Fruit fly (Drosophila melanogaster) whole organism, embryonic: ENCODE results near the gene CG10431.

Experiments
- Atf6 ChIP-seq: fragments of 200-800 bp; sonication (Bioruptor generic); IDR thresholded peaks from 2 replicates; pipeline ENCODE4 v1.3.6; 2022; ENCODE audit warnings: missing biosample characterization, missing genetic modification characterization
- C15 ChIP-seq: fragments of 200-800 bp; sonication (Bioruptor generic); IDR thresholded peaks from 3 replicates; pipeline ENCODE4 v1.3.6; 2022; ENCODE audit warnings: missing biosample characterization, missing genetic modification characterization
- CG10321 ChIP-seq: fragments of 200-800 bp; sonication (Bioruptor generic); IDR thresholded peaks from 2 replicates; pipeline ENCODE4 v1.3.6; 2022; ENCODE audit warnings: missing biosample characterization, missing genetic modification characterization
- CG10654 ChIP-seq: fragments of 200-800 bp; sonication (Bioruptor generic); optimal IDR thresholded peaks from 2 replicates; lab custom pipeline; 2016; ENCODE audit warnings: missing biosample characterization, missing genetic modification characterization
- CG10979 ChIP-seq: fragments of 200-800 bp; sonication (Bioruptor generic); optimal IDR thresholded peaks from 2 replicates; lab custom pipeline; 2018; ENCODE audit warnings: missing biosample characterization, mild to moderate bottlenecking, missing genetic modification characterization, moderate library complexity
- CG11695 ChIP-seq: fragments of 200-800 bp; sonication (Bioruptor generic); IDR thresholded peaks from 3 replicates; pipeline ENCODE4 v1.3.6; 2022; ENCODE audit warnings: missing biosample characterization, missing genetic modification characterization
- CG12659 ChIP-seq: fragments of 200-800 bp; sonication (Bioruptor generic); optimal IDR thresholded peaks from 3 replicates; lab custom pipeline; 2017; ENCODE audit warnings: mild to moderate bottlenecking, missing biosample characterization, missing genetic modification reagents, missing genetic modification characterization
- CG13123 ChIP-seq: fragments of 200-800 bp; sonication (Bioruptor generic); optimal IDR thresholded peaks from 2 replicates; lab custom pipeline; 2016; ENCODE audit warnings: missing biosample characterization, missing genetic modification characterization
- CG14965 ChIP-seq: fragments of 200-800 bp; sonication (Bioruptor generic); optimal IDR thresholded peaks from 2 replicates; lab custom pipeline; 2016; ENCODE audit warnings: missing biosample characterization, missing genetic modification characterization, borderline replicate concordance
- CG15514 ChIP-seq: fragments of 200-800 bp; sonication (Bioruptor generic); optimal IDR thresholded peaks from 3 replicates; lab custom pipeline; 2017; ENCODE audit warnings: missing biosample characterization, missing genetic modification characterization, mild to moderate bottlenecking, moderate library complexity, missing genetic modification reagents
- CG15601 ChIP-seq: fragments of 200-800 bp; sonication (Bioruptor generic); optimal IDR thresholded peaks from 3 replicates; lab custom pipeline; 2019; ENCODE audit warnings: missing biosample characterization, mild to moderate bottlenecking, missing genetic modification characterization, moderate library complexity
- CG18262 ChIP-seq: fragments of 200-800 bp; optimal IDR thresholded peaks from 3 replicates; lab custom pipeline; 2019; ENCODE audit warnings: missing biosample characterization, mild to moderate bottlenecking, missing genetic modification characterization, moderate library complexity
- CG1832 ChIP-seq: fragments of 200-800 bp; sonication (Bioruptor generic); optimal IDR thresholded peaks from 2 replicates; lab custom pipeline; 2017; ENCODE audit warnings: missing biosample characterization, mild to moderate bottlenecking, missing genetic modification characterization, inconsistent platforms
- CG2116 ChIP-seq: fragments of 200-800 bp; sonication (Bioruptor generic); optimal IDR thresholded peaks from 3 replicates; lab custom pipeline; 2018; ENCODE audit warnings: missing biosample characterization, mild to moderate bottlenecking, missing genetic modification characterization
- CG31224 ChIP-seq: fragments of 200-800 bp; sonication (Bioruptor generic); IDR thresholded peaks from 2 replicates; pipeline ENCODE4 v1.3.6; 2022; ENCODE audit warnings: missing biosample characterization, missing genetic modification characterization
- CG32772 ChIP-seq: fragments of 200-800 bp; sonication (Bioruptor generic); IDR thresholded peaks from 2 replicates; pipeline ENCODE4 v1.3.6; 2022; ENCODE audit warnings: missing biosample characterization, missing genetic modification characterization
- CG4707 ChIP-seq: fragments of 200-800 bp; sonication (Bioruptor generic); optimal IDR thresholded peaks from 2 replicates; lab custom pipeline; 2018; ENCODE audit warnings: missing biosample characterization, mild to moderate bottlenecking, missing genetic modification characterization, moderate library complexity
- CG8359 ChIP-seq: fragments of 200-800 bp; sonication (Bioruptor generic); optimal IDR thresholded peaks from 2 replicates; lab custom pipeline; 2017; ENCODE audit warnings: missing biosample characterization, mild to moderate bottlenecking, missing genetic modification characterization, borderline replicate concordance
- CG8944 ChIP-seq: fragments of 200-800 bp; sonication (Bioruptor generic); optimal IDR thresholded peaks from 3 replicates; lab custom pipeline; 2016; ENCODE audit warnings: missing biosample characterization, missing genetic modification characterization
- CTCF ChIP-seq: fragments of 200-800 bp; sonication (Bioruptor generic); optimal IDR thresholded peaks from 2 replicates; lab custom pipeline; 2017; ENCODE audit warnings: missing biosample characterization, mild to moderate bottlenecking, missing genetic modification characterization, moderate library complexity
- Ets97D ChIP-seq: fragments of 200-800 bp; sonication (Bioruptor generic); optimal IDR thresholded peaks from 3 replicates; lab custom pipeline; 2016; ENCODE audit warnings: missing biosample characterization, missing genetic modification characterization
- Gsc ChIP-seq: fragments of 200-800 bp; sonication (Bioruptor generic); IDR thresholded peaks from 2 replicates; pipeline ENCODE4 v1.3.6; 2022; ENCODE audit warnings: missing biosample characterization, missing genetic modification characterization
- H2.0 ChIP-seq: fragments of 200-800 bp; sonication (Bioruptor generic); IDR thresholded peaks from 2 replicates; pipeline ENCODE4 v1.3.6; 2022; ENCODE audit warnings: missing biosample characterization, missing genetic modification characterization
- HmgD ChIP-seq: fragments of 200-800 bp; sonication (Bioruptor generic); optimal IDR thresholded peaks from 3 replicates; lab custom pipeline; 2016; ENCODE audit warnings: missing biosample characterization, missing genetic modification characterization
- Hmx ChIP-seq: fragments of 200-800 bp; sonication (Bioruptor generic); optimal IDR thresholded peaks from 2 replicates; lab custom pipeline; 2016; ENCODE audit warnings: missing biosample characterization, missing genetic modification characterization
- Hr39 ChIP-seq: fragments of >200 bp; optimal IDR thresholded peaks from 2 replicates; lab custom pipeline; 2017
- Lpt ChIP-seq: fragments of >200 bp; optimal IDR thresholded peaks from 2 replicates; lab custom pipeline; 2018; ENCODE audit warnings: missing biosample characterization, missing genetic modification characterization
- Mrtf ChIP-seq: fragments of 200-800 bp; sonication (Bioruptor generic); IDR thresholded peaks from 3 replicates; pipeline ENCODE4 v1.3.6; 2022; ENCODE audit warnings: missing biosample characterization, missing genetic modification characterization
- Nf-YB ChIP-seq: fragments of 200-800 bp; sonication (Bioruptor generic); optimal IDR thresholded peaks from 3 replicates; lab custom pipeline; 2019; ENCODE audit warnings: missing biosample characterization, mild to moderate bottlenecking, missing genetic modification characterization, moderate library complexity
- Side ChIP-seq: fragments of 200-800 bp; sonication (Bioruptor generic); optimal IDR thresholded peaks from 2 replicates; lab custom pipeline; 2016; ENCODE audit warnings: missing biosample characterization, missing genetic modification characterization
- Six4 ChIP-seq: fragments of 200-800 bp; sonication (Bioruptor generic); optimal IDR thresholded peaks from 2 replicates; lab custom pipeline; 2016; ENCODE audit warnings: missing biosample characterization, missing genetic modification characterization
- Spps ChIP-seq: fragments of 200-800 bp; sonication (Bioruptor generic); optimal IDR thresholded peaks from 2 replicates; lab custom pipeline; 2018; ENCODE audit warnings: missing biosample characterization, mild to moderate bottlenecking, missing genetic modification characterization
- Stat92E ChIP-seq, 3 experiments: fragments of >200 bp in 2 of 3; fragments of 200-800 bp in 1 of 3; sonication (Bioruptor generic) in 1 of 3; optimal IDR thresholded peaks; 2 replicates each; lab custom pipeline; 2017 to 2019; ENCODE audit warnings: missing biosample characterization in 3 of 3, missing genetic modification characterization in 3 of 3, mild to moderate bottlenecking in 1 of 3, moderate library complexity in 1 of 3
- bowl ChIP-seq: fragments of 200-800 bp; sonication (Bioruptor generic); IDR thresholded peaks from 2 replicates; pipeline ENCODE4 v1.3.6; 2022; ENCODE audit warnings: missing biosample characterization, missing genetic modification characterization
- cad ChIP-seq: fragments of >200 bp; optimal IDR thresholded peaks from 2 replicates; lab custom pipeline; 2017; ENCODE audit warnings: missing biosample characterization, missing genetic modification characterization
- cas ChIP-seq: fragments of 200-800 bp; sonication (Bioruptor generic); IDR thresholded peaks from 2 replicates; pipeline ENCODE4 v1.3.6; 2022; ENCODE audit warnings: missing biosample characterization, missing genetic modification characterization
- croc ChIP-seq: fragments of 200-800 bp; sonication (Bioruptor generic); conservative IDR thresholded peaks from 3 replicates; pipeline ENCODE4 v1.3.6; 2022; ENCODE audit warnings: missing biosample characterization, missing genetic modification characterization
- dm ChIP-seq: fragments of 200-800 bp; sonication (Bioruptor generic); optimal IDR thresholded peaks from 3 replicates; lab custom pipeline; 2016; ENCODE audit warnings: missing biosample characterization, missing genetic modification characterization
- emc ChIP-seq: fragments of 200-800 bp; sonication (Bioruptor generic); optimal IDR thresholded peaks from 2 replicates; lab custom pipeline; 2016; ENCODE audit warnings: missing biosample characterization, missing genetic modification characterization
- eve ChIP-seq, 2 experiments: fragments of >200 bp; optimal IDR thresholded peaks; 2 replicates each; lab custom pipeline; 2017; ENCODE audit warnings: missing biosample characterization in 2 of 2, missing genetic modification characterization in 2 of 2
- fd96Cb ChIP-seq: fragments of 200-800 bp; sonication (Bioruptor generic); optimal IDR thresholded peaks from 2 replicates; lab custom pipeline; 2018; ENCODE audit warnings: missing biosample characterization, mild to moderate bottlenecking, missing genetic modification characterization, moderate library complexity
- ftz-f1 ChIP-seq: fragments of 200-800 bp; sonication (Bioruptor generic); optimal IDR thresholded peaks from 2 replicates; lab custom pipeline; 2016; ENCODE audit warnings: missing biosample characterization, missing genetic modification characterization
- fu2 ChIP-seq: fragments of 200-800 bp; sonication (Bioruptor generic); optimal IDR thresholded peaks from 2 replicates; lab custom pipeline; 2016; ENCODE audit warnings: missing biosample characterization, missing genetic modification characterization
- gcm2 ChIP-seq: fragments of 200-800 bp; sonication (Bioruptor generic); optimal IDR thresholded peaks from 2 replicates; lab custom pipeline; 2016; ENCODE audit warnings: missing biosample characterization, missing genetic modification characterization
- gfzf ChIP-seq: fragments of 200-800 bp; sonication (Bioruptor generic); optimal IDR thresholded peaks from 2 replicates; lab custom pipeline; 2016; ENCODE audit warnings: missing biosample characterization, mild to moderate bottlenecking, missing genetic modification characterization, moderate library complexity
- mirr ChIP-seq: fragments of 200-800 bp; sonication (Bioruptor generic); optimal IDR thresholded peaks from 3 replicates; lab custom pipeline; 2018; ENCODE audit warnings: missing biosample characterization, mild to moderate bottlenecking, missing genetic modification characterization
- nau ChIP-seq: fragments of 200-800 bp; sonication (Bioruptor generic); optimal IDR thresholded peaks from 3 replicates; lab custom pipeline; 2017; ENCODE audit warnings: missing biosample characterization, mild to moderate bottlenecking, missing genetic modification characterization, missing genetic modification reagents
- phol ChIP-seq: fragments of 200-800 bp; sonication (Bioruptor generic); optimal IDR thresholded peaks from 3 replicates; lab custom pipeline; 2018; ENCODE audit warnings: missing biosample characterization, mild to moderate bottlenecking, missing genetic modification characterization, moderate library complexity
- pita ChIP-seq: fragments of 200-800 bp; sonication (Bioruptor generic); optimal IDR thresholded peaks from 2 replicates; lab custom pipeline; 2017; ENCODE audit warnings: missing biosample characterization, mild to moderate bottlenecking, missing genetic modification characterization
- sc ChIP-seq, 3 experiments: fragments of >200 bp in 2 of 3; fragments of 200-800 bp in 1 of 3; sonication (Bioruptor generic) in 1 of 3; optimal IDR thresholded peaks; 2 replicates in 2 of 3; 3 replicates in 1 of 3; lab custom pipeline; 2017; ENCODE audit warnings: mild to moderate bottlenecking in 1 of 3, missing biosample characterization in 1 of 3, missing genetic modification characterization in 1 of 3, missing genetic modification reagents in 1 of 3
- stwl ChIP-seq: fragments of 200-800 bp; sonication (Bioruptor generic); optimal IDR thresholded peaks from 3 replicates; lab custom pipeline; 2018; ENCODE audit warnings: missing biosample characterization, mild to moderate bottlenecking, missing genetic modification characterization, moderate library complexity

Gene CG10431

DNA sequence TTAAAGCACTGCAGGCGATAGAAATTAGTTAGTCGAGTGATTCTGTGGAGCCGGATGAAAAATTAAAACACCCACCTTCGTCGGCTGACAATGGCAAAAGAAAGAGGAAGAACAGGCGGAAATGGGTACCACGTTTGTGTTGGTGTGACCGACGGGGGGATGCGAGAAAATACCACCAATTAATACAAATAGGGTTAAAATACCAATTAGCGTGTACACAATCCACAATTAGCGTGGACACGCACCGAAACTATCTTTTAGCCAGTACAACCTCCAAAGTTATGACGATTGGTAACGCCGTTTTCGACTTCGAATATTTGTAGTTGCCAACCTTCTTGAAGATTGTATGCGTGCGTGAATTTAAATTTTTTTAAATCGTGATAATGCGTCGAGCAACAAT, 34.6 kb downstream of the CG10431 start, which contains the start of gene RpL30 (continued):
- peak; percentile 71 for TF ChIP-seq bowl (GFP tag; lab: Robert Waterston, UW)
- TF ChIP-seq Spps (tag; lab: Kevin White, UChicago) = peak; percentile 80
- peak in 1 of 3 experiments; percentile 90 for TF ChIP-seq Stat92E (GFP tag; optimal IDR thresholded peaks at IDR 0.05; lab: Kevin White, UChicago)
- TF ChIP-seq CG18262 (tag; lab: Kevin White, UChicago) = peak; percentile 79
- no peak for TF ChIP-seq Hmx (GFP tag; lab: Kevin White, UChicago)
- peak; percentile 91 for TF ChIP-seq emc (GFP tag; lab: Kevin White, UChicago)
- no peak for TF ChIP-seq cad (GFP tag; lab: Kevin White, UChicago)
- peak; percentile 80 for TF ChIP-seq Nf-YB (GFP tag; lab: Kevin White, UChicago)
- peak; percentile 93 for TF ChIP-seq Side (GFP tag; lab: Kevin White, UChicago)
- peak; percentile 73 for TF ChIP-seq CG8944 (GFP tag; lab: Kevin White, UChicago)
- peak; percentile 90 for TF ChIP-seq CG2116 (GFP tag; lab: Kevin White, UChicago)
- TF ChIP-seq Gsc (GFP tag; lab: Robert Waterston, UW) = no peak
- TF ChIP-seq phol = peak; percentile 91
- peak; percentile 94 for TF ChIP-seq CG4707 (GFP tag; lab: Kevin White, UChicago)
- TF ChIP-seq fu2 (GFP tag; lab: Kevin White, UChicago) = peak; percentile 77
- no peak for TF ChIP-seq eve (GFP tag; optimal IDR thresholded peaks at IDR 0.05; lab: Kevin White, UChicago)
- peak; percentile 55; the same call in 1 of the 2 replicates for TF ChIP-seq cas
- TF ChIP-seq gfzf (GFP tag; lab: Kevin White, UChicago) = peak; percentile 100
- TF ChIP-seq CG14965 (GFP tag; lab: Kevin White, UChicago) = peak; percentile 85
- peak; percentile 77 for TF ChIP-seq CG31224
- TF ChIP-seq CG32772 = peak; percentile 41; the same call in 1 of the 2 replicates
- no peak for TF ChIP-seq Hr39 (lab: Kevin White, UChicago)
- peak; percentile 80 for TF ChIP-seq CG10979
- peak; percentile 85; the same call in 2 of the 3 replicates for TF ChIP-seq C15
- TF ChIP-seq Mrtf (GFP tag; lab: Robert Waterston, UW) = peak; percentile 57; the same call in 2 of the 3 replicates
- TF ChIP-seq CG10321 = peak; percentile 66
- TF ChIP-seq CTCF = peak; percentile 72
- peak; percentile 91 for TF ChIP-seq ftz-f1 (GFP tag; lab: Kevin White, UChicago)
- peak; percentile 82 for TF ChIP-seq CG13123 (GFP tag; lab: Kevin White, UChicago)
- TF ChIP-seq pita (GFP tag; lab: Kevin White, UChicago) = peak; percentile 100
- TF ChIP-seq Ets97D = peak; percentile 100
- peak; percentile 78 for TF ChIP-seq stwl (tag; lab: Kevin White, UChicago)
- peak; percentile 87 for TF ChIP-seq gcm2 (GFP tag; lab: Kevin White, UChicago)
- peak; percentile 96 for TF ChIP-seq CG15514 (GFP tag; lab: Kevin White, UChicago)
- TF ChIP-seq CG12659 (GFP tag; lab: Kevin White, UChicago) = peak; percentile 96
- TF ChIP-seq fd96Cb (tag; lab: Kevin White, UChicago) = peak; percentile 51
- peak; percentile 74 for TF ChIP-seq CG8359 (GFP tag; lab: Kevin White, UChicago)
- TF ChIP-seq CG11695 (GFP tag; lab: Robert Waterston, UW) = peak; percentile 85
- peak; percentile 80 for TF ChIP-seq CG10654 (GFP tag; lab: Kevin White, UChicago)
- peak; percentile 100 for TF ChIP-seq dm (GFP tag; lab: Kevin White, UChicago)
- TF ChIP-seq Atf6 (GFP tag; lab: Robert Waterston, UW) = peak; percentile 91
- TF ChIP-seq CG1832 = no peak
- TF ChIP-seq H2.0 (GFP tag; lab: Robert Waterston, UW) = peak; percentile 84
- peak; percentile 73 for TF ChIP-seq Six4
- TF ChIP-seq mirr = peak; percentile 97
- no peak for TF ChIP-seq sc (optimal IDR thresholded peaks at IDR 0.05; lab: Kevin White, UChicago)
- TF ChIP-seq sc (GFP tag; optimal IDR thresholded peaks at IDR 0.05; lab: Kevin White, UChicago) = peak; percentile 66
- peak; percentile 94 for TF ChIP-seq CG15601
- TF ChIP-seq croc (GFP tag; lab: Robert Waterston, UW) = peak; percentile 66; the same call in 2 of the 3 replicates
- TF ChIP-seq nau (GFP tag; lab: Kevin White, UChicago) = peak; percentile 91
- TF ChIP-seq Lpt (GFP tag; lab: Kevin White, UChicago) = no peak
- TF ChIP-seq HmgD = peak; percentile 96
